Worm (Caenorhabditis elegans) whole organism, young adult: Measurements from ENCODE around the gene btb-6.

ENCODE experiments used
- B0261.1 ChIP-seq: sonication (generic microtip); optimal IDR thresholded peaks from 2 replicates; lab custom pipeline; 2016; ENCODE audit warnings: mild to moderate bottlenecking, missing genetic modification characterization, moderate library complexity, missing compliant biosample characterization
- F52B5.7 ChIP-seq: sonication (generic microtip); optimal IDR thresholded peaks from 2 replicates; lab custom pipeline; 2016; ENCODE audit warnings: mild to moderate bottlenecking, missing genetic modification characterization, missing compliant biosample characterization
- F57C9.4 ChIP-seq: sonication (generic microtip); optimal IDR thresholded peaks from 2 replicates; lab custom pipeline; 2017; ENCODE audit warnings: mild to moderate bottlenecking, missing genetic modification characterization, missing compliant biosample characterization
- K11D2.4 ChIP-seq: fragments of 200-800 bp; sonication (Bioruptor generic); IDR thresholded peaks from 2 replicates; pipeline ENCODE4 v1.3.6; 2022; ENCODE audit warnings: missing genetic modification reagents, missing genetic modification characterization, missing compliant biosample characterization
- T26A5.8 ChIP-seq: sonication (generic microtip); optimal IDR thresholded peaks from 2 replicates; lab custom pipeline; 2016; ENCODE audit warnings: missing genetic modification characterization, missing compliant biosample characterization
- Y53G8AR.9 ChIP-seq: fragments of 200-800 bp; sonication (Bioruptor generic); conservative IDR thresholded peaks from 2 replicates; pipeline ENCODE4 v1.3.6; 2022; ENCODE audit warnings: missing genetic modification reagents, missing genetic modification characterization, missing compliant biosample characterization
- Y67H2A.10 ChIP-seq: fragments of 200-800 bp; sonication (Bioruptor generic); conservative IDR thresholded peaks from 2 replicates; pipeline ENCODE4 v1.3.6; 2022; ENCODE audit warnings: missing genetic modification reagents, missing genetic modification characterization, missing compliant biosample characterization
- Y79H2A.3 ChIP-seq: fragments of 200-800 bp; sonication (Bioruptor generic); conservative IDR thresholded peaks from 2 replicates; pipeline ENCODE4 v1.3.6; 2022; ENCODE audit warnings: missing genetic modification reagents, missing genetic modification characterization, missing compliant biosample characterization
- atf-7 ChIP-seq: sonication (generic microtip); optimal IDR thresholded peaks from 2 replicates; lab custom pipeline; 2017; ENCODE audit warnings: mild to moderate bottlenecking, missing genetic modification characterization, missing compliant biosample characterization
- attf-3 ChIP-seq: fragments of 200-800 bp; sonication (Bioruptor generic); conservative IDR thresholded peaks from 2 replicates; pipeline ENCODE4 v1.3.6; 2022; ENCODE audit warnings: missing genetic modification reagents, missing genetic modification characterization, missing compliant biosample characterization
- attf-6 ChIP-seq: fragments of 200-800 bp; sonication (Bioruptor generic); IDR thresholded peaks from 2 replicates; pipeline ENCODE4 v1.3.6; 2022; ENCODE audit warnings: missing genetic modification reagents, missing genetic modification characterization, missing compliant biosample characterization
- bed-2 ChIP-seq: fragments of 200-800 bp; sonication (Bioruptor generic); IDR thresholded peaks from 2 replicates; pipeline ENCODE4 v1.3.6; 2022; ENCODE audit warnings: missing genetic modification reagents, missing genetic modification characterization, missing compliant biosample characterization
- ccch-3 ChIP-seq: fragments of 200-800 bp; sonication (Bioruptor generic); optimal IDR thresholded peaks from 2 replicates; lab custom pipeline; 2018; ENCODE audit warnings: mild to moderate bottlenecking, missing genetic modification characterization, missing compliant biosample characterization
- cebp-2 ChIP-seq: fragments of 200-800 bp; sonication (Bioruptor generic); IDR thresholded peaks from 2 replicates; pipeline ENCODE4 v1.3.6; 2022; ENCODE audit warnings: missing genetic modification characterization, missing compliant biosample characterization
- chd-7 ChIP-seq: sonication (generic microtip); optimal IDR thresholded peaks from 2 replicates; lab custom pipeline; 2016; ENCODE audit warnings: mild to moderate bottlenecking, missing genetic modification characterization, moderate library complexity, missing compliant biosample characterization
- dpl-1 ChIP-seq: fragments of 150-350 bp; optimal IDR thresholded peaks from 2 replicates; lab custom pipeline; 2014; ENCODE audit warnings: missing biosample characterization, missing genetic modification reagents, missing genetic modification characterization
- egl-18 ChIP-seq: fragments of 200-800 bp; sonication (Bioruptor generic); IDR thresholded peaks from 2 replicates; pipeline ENCODE4 v1.3.6; 2022; ENCODE audit warnings: missing genetic modification reagents, missing genetic modification characterization, missing compliant biosample characterization
- egl-44 ChIP-seq: fragments of 200-800 bp; sonication (Bioruptor generic); IDR thresholded peaks from 2 replicates; pipeline ENCODE4 v1.3.6; 2022; ENCODE audit warnings: missing genetic modification reagents, missing genetic modification characterization, missing compliant biosample characterization
- him-1 ChIP-seq: sonication (generic microtip); optimal IDR thresholded peaks from 2 replicates; lab custom pipeline; 2016; ENCODE audit warnings: missing genotype, missing genetic modification reagents, missing genetic modification characterization, missing compliant biosample characterization
- hmg-1.2 ChIP-seq: fragments of 200-800 bp; sonication (Bioruptor generic); IDR thresholded peaks from 2 replicates; pipeline ENCODE4 v1.3.6; 2022; ENCODE audit warnings: missing genetic modification reagents, missing genetic modification characterization, missing compliant biosample characterization
- hmg-20 ChIP-seq: fragments of 200-800 bp; sonication (Bioruptor generic); IDR thresholded peaks from 2 replicates; pipeline ENCODE4 v1.3.6; 2022; ENCODE audit warnings: missing genetic modification reagents, missing genetic modification characterization, missing compliant biosample characterization
- hrde-1 ChIP-seq: sonication (generic microtip); optimal IDR thresholded peaks from 2 replicates; lab custom pipeline; 2016; ENCODE audit warnings: missing genetic modification characterization, mild to moderate bottlenecking, missing compliant biosample characterization, moderate library complexity, missing genotype, missing genetic modification reagents, borderline replicate concordance
- let-607 ChIP-seq, 2 experiments: fragments of 200-800 bp in 1 of 2; sonication (Bioruptor generic) in 1 of 2; sonication (generic microtip) in 1 of 2; optimal IDR thresholded peaks; 2 replicates each; lab custom pipeline; 2016 to 2018; ENCODE audit warnings: mild to moderate bottlenecking in 2 of 2, missing compliant biosample characterization in 2 of 2, missing genetic modification characterization in 2 of 2, moderate library complexity in 2 of 2, missing genotype in 1 of 2
- lir-1 ChIP-seq: fragments of 200-800 bp; sonication (Bioruptor generic); conservative IDR thresholded peaks from 2 replicates; pipeline ENCODE4 v1.3.6; 2022; ENCODE audit warnings: missing genetic modification reagents, missing genetic modification characterization, missing compliant biosample characterization
- mxl-1 ChIP-seq: sonication (generic microtip); optimal IDR thresholded peaks from 2 replicates; lab custom pipeline; 2016; ENCODE audit warnings: missing genetic modification characterization, missing compliant biosample characterization
- nfyb-1 ChIP-seq: fragments of 200-800 bp; sonication (Bioruptor generic); IDR thresholded peaks from 2 replicates; pipeline ENCODE4 v1.3.6; 2022; ENCODE audit warnings: missing genetic modification reagents, missing genetic modification characterization, missing compliant biosample characterization
- nhr-120 ChIP-seq: fragments of 200-800 bp; sonication (Bioruptor generic); IDR thresholded peaks from 2 replicates; pipeline ENCODE4 v1.3.6; 2022; ENCODE audit warnings: missing genetic modification characterization, missing compliant biosample characterization
- nhr-27 ChIP-seq: fragments of 200-800 bp; sonication (Bioruptor generic); optimal IDR thresholded peaks from 2 replicates; lab custom pipeline; 2018; ENCODE audit warnings: mild to moderate bottlenecking, missing genetic modification characterization, moderate library complexity, missing compliant biosample characterization
- pbrm-1 ChIP-seq: fragments of 200-800 bp; sonication (Bioruptor generic); IDR thresholded peaks from 2 replicates; pipeline ENCODE4 v1.3.6; 2022; ENCODE audit warnings: missing genetic modification reagents, missing genetic modification characterization, missing compliant biosample characterization
- rec-8 ChIP-seq, 2 experiments: sonication (generic microtip); optimal IDR thresholded peaks; 2 replicates each; lab custom pipeline; 2016; ENCODE audit warnings: mild to moderate bottlenecking in 2 of 2, missing genetic modification characterization in 2 of 2, missing genetic modification reagents in 2 of 2, missing genotype in 2 of 2, missing biosample characterization in 1 of 2, missing compliant biosample characterization in 1 of 2, moderate library complexity in 1 of 2
- rpc-1 ChIP-seq, 2 experiments: fragments of 150-350 bp in 1 of 2; sonication (generic microtip) in 1 of 2; optimal IDR thresholded peaks; 2 replicates each; lab custom pipeline; 2014 to 2018; ENCODE audit warnings: missing biosample characterization in 1 of 2, missing genetic modification characterization in 1 of 2, missing genetic modification reagents in 1 of 2, missing genotype in 1 of 2
- snpc-1.1 ChIP-seq: sonication (generic microtip); optimal IDR thresholded peaks from 2 replicates; lab custom pipeline; 2017; ENCODE audit warnings: missing genetic modification characterization, mild to moderate bottlenecking, missing compliant biosample characterization, antibody characterized with exemption, moderate library complexity, missing genotype, missing genetic modification reagents; ENCODE audit not compliant: insufficient read depth
- somi-1 ChIP-seq: fragments of 200-800 bp; sonication (Bioruptor generic); optimal IDR thresholded peaks from 2 replicates; lab custom pipeline; 2018; ENCODE audit warnings: mild to moderate bottlenecking, missing genetic modification characterization, missing compliant biosample characterization
- sptf-2 ChIP-seq: fragments of 200-800 bp; sonication (Bioruptor generic); optimal IDR thresholded peaks from 2 replicates; lab custom pipeline; 2018; ENCODE audit warnings: mild to moderate bottlenecking, missing genetic modification characterization, missing compliant biosample characterization
- tbp1 ChIP-seq: fragments of 200-800 bp; sonication (Bioruptor generic); optimal IDR thresholded peaks from 2 replicates; lab custom pipeline; 2018; ENCODE audit warnings: mild to moderate bottlenecking, missing genetic modification characterization, missing compliant biosample characterization
- ztf-22 ChIP-seq: fragments of 200-800 bp; sonication (Bioruptor generic); optimal IDR thresholded peaks from 2 replicates; lab custom pipeline; 2018; ENCODE audit warnings: mild to moderate bottlenecking, missing genetic modification characterization, moderate library complexity, missing compliant biosample characterization
- ztf-28 ChIP-seq: fragments of 200-800 bp; sonication (Bioruptor generic); IDR thresholded peaks from 2 replicates; pipeline ENCODE4 v1.3.6; 2022; ENCODE audit warnings: missing genetic modification reagents, missing genetic modification characterization, missing compliant biosample characterization
- ztf-3 ChIP-seq: fragments of 200-800 bp; sonication (Bioruptor generic); optimal IDR thresholded peaks from 2 replicates; lab custom pipeline; 2018; ENCODE audit warnings: mild to moderate bottlenecking, missing genetic modification characterization, missing compliant biosample characterization

Gene btb-6

ce11 chrII:1757033-1757432 is 41.9 kb downstream of the btb-6 start, which contains the start of gene F36H5.10:
Gene F36H5.10, plus strand, starts transcription at chrII:1757333.
- TF ChIP-seq nhr-120 (GFP tag; lab: Robert Waterston, UW) (no peak), nfyb-1 (GFP tag; lab: Robert Waterston, UW) (no peak), snpc-1.1 (no peak), hmg-1.2 (no peak), atf-7 (tag; lab: Kevin White, UChicago) (no peak), rec-8 (tag; optimal IDR thresholded peaks at IDR 0.05; lab: Kevin White, UChicago) (no peak), F52B5.7 (no peak), hrde-1 (tag; lab: Kevin White, UChicago) (no peak), attf-6 (GFP tag; lab: Robert Waterston, UW) (no peak), F57C9.4 (no peak), sptf-2 (GFP tag; lab: Kevin White, UChicago) (no peak), nhr-27 (no peak), T26A5.8 (tag; lab: Kevin White, UChicago) (no peak)

- TF ChIP-seq mxl-1 (tag; lab: Kevin White, UChicago) (no peak), ztf-3 (no peak), cebp-2 (no peak), dpl-1 (no peak), bed-2 (GFP tag; lab: Robert Waterston, UW) (no peak), egl-18 (no peak), him-1 (tag; lab: Kevin White, UChicago) (no peak), let-607 (tag; optimal IDR thresholded peaks at IDR 0.05; lab: Kevin White, UChicago) (no peak), rpc-1 (optimal IDR thresholded peaks at IDR 0.05; lab: Kevin White, UChicago) (no peak), rpc-1 (tag; optimal IDR thresholded peaks at IDR 0.05; lab: Kevin White, UChicago) (no peak), ztf-28 (GFP tag; lab: Robert Waterston, UW) (no peak), attf-3 (GFP tag; lab: Robert Waterston, UW) (no peak)
- TF ChIP-seq, all 124 proteins: peak for 0
These were observed 44.5 kb downstream of the btb-6 start, which contains the start of gene F36H5.18 for ce11 chrII:1759602-1760001. Gene F36H5.18, plus strand, starts transcription at chrII:1759902.

ce11 chrII:1761564-1761963 is 46.5 kb downstream of the btb-6 start, which contains the start of gene F36H5.4:
Gene F36H5.4, plus strand, starts transcription at chrII:1761864.
- no peak for TF ChIP-seq chd-7 (tag; lab: Kevin White, UChicago)
- no peak for TF ChIP-seq hmg-20 (GFP tag; lab: Robert Waterston, UW)
- TF ChIP-seq Y53G8AR.9 = no peak
- TF ChIP-seq B0261.1 (tag; lab: Kevin White, UChicago) = no peak
- TF ChIP-seq ztf-22 = no peak
- TF ChIP-seq somi-1 = no peak
- no peak for TF ChIP-seq lir-1 (GFP tag; lab: Robert Waterston, UW)
- TF ChIP-seq Y67H2A.10 (GFP tag; lab: Robert Waterston, UW) = no peak
- no peak for TF ChIP-seq tbp1 (GFP tag; lab: Kevin White, UChicago)
- no peak for TF ChIP-seq pbrm-1 (GFP tag; lab: Robert Waterston, UW)
- TF ChIP-seq Y79H2A.3 (GFP tag; lab: Robert Waterston, UW) = no peak
- no peak for TF ChIP-seq K11D2.4 (GFP tag; lab: Robert Waterston, UW)
- no peak for TF ChIP-seq ztf-3
- TF ChIP-seq ccch-3 (GFP tag; lab: Kevin White, UChicago) = no peak
- TF ChIP-seq egl-44 = no peak
